Worm (Caenorhabditis elegans) whole organism, L1 larva: ENCODE data around the gene Y17D7C.1.

ENCODE experiments used
- C16A3.4 ChIP-seq: fragments of 150-350 bp; optimal IDR thresholded peaks from 2 replicates; lab custom pipeline; 2014; ENCODE audit warnings: missing biosample characterization, missing genetic modification characterization
- ceh-63 ChIP-seq: fragments of 200-800 bp; sonication (Bioruptor generic); optimal IDR thresholded peaks from 2 replicates; lab custom pipeline; 2018; ENCODE audit warnings: mild to moderate bottlenecking, missing genetic modification characterization, missing compliant biosample characterization
- ceh-88 ChIP-seq: fragments of 200-800 bp; sonication (Bioruptor generic); IDR thresholded peaks from 2 replicates; pipeline ENCODE4 v1.3.6; 2022; ENCODE audit warnings: missing genetic modification characterization, missing compliant biosample characterization
- fkh-8 ChIP-seq: sonication (generic microtip); optimal IDR thresholded peaks from 2 replicates; lab custom pipeline; 2016; ENCODE audit warnings: mild to moderate bottlenecking, missing genetic modification characterization, missing compliant biosample characterization
- grh-1 ChIP-seq: fragments of 200-800 bp; sonication (Bioruptor generic); IDR thresholded peaks from 2 replicates; pipeline ENCODE4 v1.3.6; 2022; ENCODE audit warnings: missing genetic modification reagents, missing genetic modification characterization, missing compliant biosample characterization
- lin-15B ChIP-seq: fragments of 150-350 bp; sonication (generic microtip); optimal IDR thresholded peaks from 3 replicates; lab custom pipeline; 2014; ENCODE audit warnings: missing biosample characterization, missing genetic modification characterization
- nhr-12 ChIP-seq: sonication (generic microtip); optimal IDR thresholded peaks from 2 replicates; lab custom pipeline; 2017; ENCODE audit warnings: missing biosample characterization, missing genetic modification characterization
- nhr-237 ChIP-seq: fragments of 150-350 bp; optimal IDR thresholded peaks from 2 replicates; lab custom pipeline; 2014; ENCODE audit warnings: missing biosample characterization, missing genetic modification characterization
- snpc-4 ChIP-seq: fragments of 150-350 bp; optimal IDR thresholded peaks from 2 replicates; lab custom pipeline; 2014; ENCODE audit warnings: missing biosample characterization, missing genetic modification characterization
- unc-130 ChIP-seq: fragments of 150-350 bp; optimal IDR thresholded peaks from 2 replicates; lab custom pipeline; 2017; ENCODE audit warnings: missing biosample characterization, missing genetic modification characterization, inconsistent platforms
- xbp-1 ChIP-seq: sonication (generic microtip); optimal IDR thresholded peaks from 2 replicates; lab custom pipeline; 2016; ENCODE audit warnings: missing genetic modification characterization, missing compliant biosample characterization
- zag-1 ChIP-seq: fragments of 150-350 bp; optimal IDR thresholded peaks from 2 replicates; lab custom pipeline; 2014; ENCODE audit warnings: missing biosample characterization, missing genetic modification characterization
- zip-4 ChIP-seq: fragments of 200-800 bp; sonication (Bioruptor generic); optimal IDR thresholded peaks from 2 replicates; lab custom pipeline; 2018; ENCODE audit warnings: mild to moderate bottlenecking, missing genetic modification characterization, moderate library complexity, missing compliant biosample characterization
- ztf-4 ChIP-seq: fragments of 150-350 bp; optimal IDR thresholded peaks from 2 replicates; lab custom pipeline; 2014; ENCODE audit warnings: missing biosample characterization, missing genetic modification characterization

DNA sequence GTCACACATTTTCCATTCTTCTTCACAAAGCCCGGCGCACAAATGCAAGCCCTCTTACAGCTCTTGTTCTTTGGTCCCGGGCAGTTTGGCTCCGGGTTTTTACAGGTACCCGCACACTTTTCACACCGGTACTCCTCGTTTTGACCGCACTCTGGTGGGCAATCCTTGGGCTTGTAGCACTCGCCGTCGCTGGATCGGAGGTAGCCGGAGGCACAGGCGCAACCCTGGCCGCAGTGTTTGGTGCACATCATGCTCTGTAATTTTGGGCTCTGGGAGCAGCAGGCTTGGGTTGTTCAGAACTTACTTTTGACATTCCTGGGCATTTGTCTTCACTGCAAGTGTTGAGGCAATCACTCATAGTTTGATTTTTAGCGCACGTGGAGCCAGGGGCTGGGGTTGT lies 49.0 kb upstream of the Y17D7C.1 start:
- no peak for TF ChIP-seq ceh-63 (GFP tag; lab: Kevin White, UChicago)
- no peak for TF ChIP-seq nhr-237 (tag; lab: Kevin White, UChicago)
- no peak for TF ChIP-seq xbp-1 (tag; lab: Kevin White, UChicago)
- no peak for TF ChIP-seq zip-4 (GFP tag; lab: Kevin White, UChicago)
- no peak for TF ChIP-seq ztf-4 (tag; lab: Kevin White, UChicago)
- TF ChIP-seq unc-130 (tag; lab: Kevin White, UChicago), result no peak
- TF ChIP-seq ceh-88, result no peak
- no peak for TF ChIP-seq snpc-4 (tag; lab: Kevin White, UChicago)
- TF ChIP-seq fkh-8 (tag; lab: Kevin White, UChicago), result no peak
- TF ChIP-seq nhr-12 (tag; lab: Kevin White, UChicago), result no peak
- no peak for TF ChIP-seq grh-1 (GFP tag; lab: Robert Waterston, UW)
- TF ChIP-seq lin-15B, result no peak
- TF ChIP-seq zag-1 (tag; lab: Kevin White, UChicago), result no peak
- TF ChIP-seq C16A3.4, result no peak
